Worm (Caenorhabditis elegans) whole organism, L2 larva: ENCODE measurements around the gene Y6E2A.7.

ENCODE experiments used
- Y55F3AM.14 ChIP-seq: fragments of 200-800 bp; sonication (Bioruptor generic); optimal IDR thresholded peaks from 2 replicates; lab custom pipeline; 2018; ENCODE audit warnings: mild to moderate bottlenecking, missing genetic modification characterization, missing compliant biosample characterization
- unc-39 ChIP-seq: fragments of 150-350 bp; optimal IDR thresholded peaks from 2 replicates; lab custom pipeline; 2014; ENCODE audit warnings: missing biosample characterization, missing genetic modification characterization
- ztf-11 ChIP-seq: sonication (generic microtip); optimal IDR thresholded peaks from 2 replicates; lab custom pipeline; 2017; ENCODE audit warnings: missing biosample characterization, missing genetic modification characterization
- ztf-4 ChIP-seq: fragments of 150-350 bp; optimal IDR thresholded peaks from 2 replicates; lab custom pipeline; 2014; ENCODE audit warnings: missing biosample characterization, missing genetic modification characterization

ce11 chrV:15698099-15698498, 21.6 kb upstream of the Y6E2A.7 start, which contains the start of gene srx-29:
- TF ChIP-seq ztf-11 (no peak), unc-39 (tag; lab: Kevin White, UChicago) (no peak), ztf-4 (no peak), Y55F3AM.14 (GFP tag; lab: Kevin White, UChicago) (no peak)
